Worm (Caenorhabditis elegans): Measurements from ENCODE around the gene glb-10.
A peak's percentile ranks its signal among the peaks of the same experiment; 100 is the strongest.

glb-10 gene

DNA sequence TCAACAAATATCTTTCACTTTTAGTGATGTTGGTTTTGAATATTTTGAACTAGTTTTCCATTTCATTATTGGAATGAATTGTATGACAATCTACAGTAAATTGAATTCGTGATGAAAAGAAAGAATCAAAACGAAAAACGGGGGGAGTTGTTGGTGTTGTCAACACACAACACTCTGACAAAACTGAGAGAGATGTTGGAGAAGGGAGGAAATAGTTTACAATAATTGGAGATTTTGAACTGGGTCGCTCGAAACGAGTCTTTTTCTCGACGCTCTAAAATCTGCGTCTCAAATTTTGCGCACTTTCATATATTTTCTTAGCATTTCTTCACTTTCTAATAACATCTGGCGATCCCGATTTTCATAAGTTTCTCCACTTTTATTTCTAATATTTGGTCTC, 34.8 kb upstream of the glb-10 start, which contains the start of gene txt-18 (continued):
- no peak for TF ChIP-seq egl-13 (tag; optimal IDR thresholded peaks at IDR 0.05)
- TF ChIP-seq skn-1 (tag; optimal IDR thresholded peaks at IDR 0.05) = no peak
- TF ChIP-seq ceh-63 (GFP tag; optimal IDR thresholded peaks at IDR 0.05) = no peak
- no peak for TF ChIP-seq elt-2 (tag; optimal IDR thresholded peaks at IDR 0.05)
- no peak for TF ChIP-seq nhr-28 (tag; optimal IDR thresholded peaks at IDR 0.05)
- TF ChIP-seq nhr-71 (tag; optimal IDR thresholded peaks at IDR 0.05) = peak; percentile 52
- peak; percentile 4 for TF ChIP-seq rnt-1 (tag; optimal IDR thresholded peaks at IDR 0.05)
- no peak for TF ChIP-seq unc-62 (GFP tag; optimal IDR thresholded peaks at IDR 0.05)
- TF ChIP-seq hpl-2 (GFP tag; optimal IDR thresholded peaks at IDR 0.05) = no peak
- TF ChIP-seq efl-3 (GFP tag; optimal IDR thresholded peaks at IDR 0.05) = no peak
- no peak for TF ChIP-seq pag-3 (tag; optimal IDR thresholded peaks at IDR 0.05; ENCODE audit: borderline replicate concordance, insufficient read depth)
- no peak for TF ChIP-seq ceh-90 (tag; optimal IDR thresholded peaks at IDR 0.05)
- TF ChIP-seq lsy-2 (tag; optimal IDR thresholded peaks at IDR 0.05) = peak in 1 of 2 experiments; percentile 59
- no peak for TF ChIP-seq mdl-1 (tag; optimal IDR thresholded peaks at IDR 0.05)
- TF ChIP-seq unc-30 (tag; optimal IDR thresholded peaks at IDR 0.05) = no peak
- TF ChIP-seq aha-1 (tag; optimal IDR thresholded peaks at IDR 0.05) = no peak
- peak; percentile 90 for TF ChIP-seq blmp-1 (tag; optimal IDR thresholded peaks at IDR 0.05)
- TF ChIP-seq alr-1 (tag; optimal IDR thresholded peaks at IDR 0.05; ENCODE audit: borderline replicate concordance) = no peak
- TF ChIP-seq tbx-2 (tag; optimal IDR thresholded peaks at IDR 0.05) = no peak
- no peak for TF ChIP-seq Y116A8C.19 (tag; optimal IDR thresholded peaks at IDR 0.05; ENCODE audit: borderline replicate concordance)
- TF ChIP-seq tlp-1 (tag; optimal IDR thresholded peaks at IDR 0.05) = no peak
- TF ChIP-seq sptf-1 (tag; optimal IDR thresholded peaks at IDR 0.05) = no peak
- peak; percentile 1 for TF ChIP-seq swsn-7 (tag; optimal IDR thresholded peaks at IDR 0.05)
- TF ChIP-seq nhr-85 (tag) = peak; percentile 22
- TF ChIP-seq fos-1 (tag; optimal IDR thresholded peaks at IDR 0.05) = no peak
- no peak for TF ChIP-seq xbp-1 (tag; optimal IDR thresholded peaks at IDR 0.05)
- TF ChIP-seq C16A3.4 (tag; optimal IDR thresholded peaks at IDR 0.05) = no peak
- TF ChIP-seq nhr-237 (tag; optimal IDR thresholded peaks at IDR 0.05) = no peak
- TF ChIP-seq nhr-11 (tag; optimal IDR thresholded peaks at IDR 0.05) = no peak
- TF ChIP-seq snpc-4 (tag; optimal IDR thresholded peaks at IDR 0.05) = no peak
- TF ChIP-seq lin-14 (GFP tag; optimal IDR thresholded peaks at IDR 0.05) = peak; percentile 69
- TF ChIP-seq ces-1 (GFP tag; optimal IDR thresholded peaks at IDR 0.05) = no peak
- peak; percentile 9 to 13 for TF ChIP-seq efl-1 (optimal IDR thresholded peaks at IDR 0.05)
- TF ChIP-seq efl-1 (GFP tag; optimal IDR thresholded peaks at IDR 0.05 in 1 of 2) = no peak
- TF ChIP-seq unc-86 (tag; optimal IDR thresholded peaks at IDR 0.05) = no peak
- TF ChIP-seq nhr-90 (tag; optimal IDR thresholded peaks at IDR 0.05; ENCODE audit: poor library complexity) = no peak
- TF ChIP-seq sox-4 (tag; optimal IDR thresholded peaks at IDR 0.05) = no peak
- no peak for TF ChIP-seq ceh-88 (GFP tag; IDR thresholded peaks at IDR 0.05)
- TF ChIP-seq zip-4 (GFP tag; optimal IDR thresholded peaks at IDR 0.05) = no peak
- TF ChIP-seq ama-1 (optimal IDR thresholded peaks at IDR 0.05) = no peak
- no peak for TF ChIP-seq ztf-4 (tag; optimal IDR thresholded peaks at IDR 0.05)
- TF ChIP-seq ets-5 (GFP tag; IDR thresholded peaks at IDR 0.05) = no peak
- TF ChIP-seq isw-1 (GFP tag; IDR thresholded peaks at IDR 0.05) = no peak
- peak in 1 of 6 experiments; percentile 32 for TF ChIP-seq elt-3 (tag; optimal IDR thresholded peaks at IDR 0.05)
- TF ChIP-seq F16B12.6 (tag; optimal IDR thresholded peaks at IDR 0.05) = no peak
- peak; percentile 51 for TF ChIP-seq snu-23 (GFP tag; optimal IDR thresholded peaks at IDR 0.05)
- TF ChIP-seq nhr-20 (tag; optimal IDR thresholded peaks at IDR 0.05) = peak; percentile 47
- no peak for TF ChIP-seq nhr-76 (tag; optimal IDR thresholded peaks at IDR 0.05)
- no peak for TF ChIP-seq nhr-12 (tag; optimal IDR thresholded peaks at IDR 0.05)
- TF ChIP-seq hlh-4 (tag; optimal IDR thresholded peaks at IDR 0.05) = no peak
- TF ChIP-seq nhr-19 (GFP tag; conservative IDR thresholded peaks at IDR 0.05) = no peak
- no peak for TF ChIP-seq pqm-1 (tag; optimal IDR thresholded peaks at IDR 0.05)
- no peak for TF ChIP-seq lin-39 (tag; optimal IDR thresholded peaks at IDR 0.05)
- TF ChIP-seq unc-98 (GFP tag; IDR thresholded peaks at IDR 0.05) = no peak
- TF ChIP-seq grh-1 (GFP tag; IDR thresholded peaks at IDR 0.05) = no peak
- TF ChIP-seq aly-2 (tag; optimal IDR thresholded peaks at IDR 0.05) = no peak
